Fruit fly (Drosophila melanogaster): ENCODE results near the gene Pdp1.

The Pdp1 gene

dm6 chr3L:7781353-7782050 is 85.7 kb downstream of the Pdp1 start (continued):
- TF ChIP-seq CG32767 (GFP tag; IDR thresholded peaks at IDR 0.05): no peak
- TF ChIP-seq ase (GFP tag; IDR thresholded peaks at IDR 0.05): no peak
- peak; percentile 32; the same call in 2 of the 3 replicates for TF ChIP-seq CG34224 (GFP tag; IDR thresholded peaks at IDR 0.05; ENCODE audit: partially characterized antibody)
- TF ChIP-seq CG31388 (GFP tag; optimal IDR thresholded peaks at IDR 0.05): no peak
- no peak for TF ChIP-seq Hr51 (GFP tag; optimal IDR thresholded peaks at IDR 0.05)
- TF ChIP-seq CG11247 (GFP tag; IDR thresholded peaks at IDR 0.05): no peak
- TF ChIP-seq gfzf (GFP tag; optimal IDR thresholded peaks at IDR 0.05): no peak
- no peak for TF ChIP-seq D (optimal IDR thresholded peaks at IDR 0.05)
- TF ChIP-seq D (GFP tag; optimal IDR thresholded peaks at IDR 0.05): no peak
- no peak for TF ChIP-seq dysf (GFP tag; IDR thresholded peaks at IDR 0.05)
- TF ChIP-seq lola (GFP tag; optimal IDR thresholded peaks at IDR 0.05): no peak
- TF ChIP-seq CG9437 (GFP tag; optimal IDR thresholded peaks at IDR 0.05): peak; percentile 92
- TF ChIP-seq CG6683 (GFP tag; optimal IDR thresholded peaks at IDR 0.05): no peak
- no peak for TF ChIP-seq Asciz (GFP tag; optimal IDR thresholded peaks at IDR 0.05)
- no peak for TF ChIP-seq CG15601 (tag; optimal IDR thresholded peaks at IDR 0.05)
- peak in 1 of 2 experiments; percentile 17 for TF ChIP-seq Hr78 (GFP tag; optimal IDR thresholded peaks at IDR 0.05)
- TF ChIP-seq CG18476 (GFP tag; optimal IDR thresholded peaks at IDR 0.05): no peak
- TF ChIP-seq shn (GFP tag; optimal IDR thresholded peaks at IDR 0.05): no peak
- peak; percentile 90; the same call in 3 of the 4 replicates for TF ChIP-seq chinmo (GFP tag; IDR thresholded peaks at IDR 0.05; ENCODE audit: partially characterized antibody)
- no peak for TF ChIP-seq lbe (GFP tag; optimal IDR thresholded peaks at IDR 0.05)
- TF ChIP-seq CG11093 (GFP tag; IDR thresholded peaks at IDR 0.05): no peak
- TF ChIP-seq CG14965 (GFP tag; optimal IDR thresholded peaks at IDR 0.05; ENCODE audit: borderline replicate concordance): no peak
- TF ChIP-seq CG10654 (GFP tag; optimal IDR thresholded peaks at IDR 0.05): no peak
- no peak for TF ChIP-seq CHES-1-like (GFP tag; optimal IDR thresholded peaks at IDR 0.05)
- peak; percentile 20; the same call in 1 of the 3 replicates for TF ChIP-seq Doc3 (GFP tag; IDR thresholded peaks at IDR 0.05; ENCODE audit: partially characterized antibody)
- no peak for TF ChIP-seq CG13296 (GFP tag; optimal IDR thresholded peaks at IDR 0.05)
- TF ChIP-seq CG11723 (GFP tag; optimal IDR thresholded peaks at IDR 0.05): no peak
- no peak for TF ChIP-seq bab2 (GFP tag; optimal IDR thresholded peaks at IDR 0.05)
- TF ChIP-seq Adf1 (GFP tag; IDR thresholded peaks at IDR 0.05): no peak
- TF ChIP-seq dmrt11E (tag; optimal IDR thresholded peaks at IDR 0.05): no peak
- TF ChIP-seq p53 (GFP tag; optimal IDR thresholded peaks at IDR 0.05): no peak
- TF ChIP-seq CG11504 (tag; optimal IDR thresholded peaks at IDR 0.05): peak; percentile 100
- TF ChIP-seq toy (GFP tag; IDR thresholded peaks at IDR 0.05): no peak
- TF ChIP-seq CG18619 (GFP tag; optimal IDR thresholded peaks at IDR 0.05): no peak
- no peak for TF ChIP-seq CG4404 (GFP tag; IDR thresholded peaks at IDR 0.05)
- no peak for TF ChIP-seq al (GFP tag; IDR thresholded peaks at IDR 0.05)
- TF ChIP-seq CG31224 (GFP tag; IDR thresholded peaks at IDR 0.05): no peak
- no peak for TF ChIP-seq Sox100B (GFP tag; optimal IDR thresholded peaks at IDR 0.05)

- TF ChIP-seq Hr78 (GFP tag; optimal IDR thresholded peaks at IDR 0.05) (peak in 1 of 2 experiments; percentile 28), z (GFP tag; IDR thresholded peaks at IDR 0.05) (peak; percentile 91), Doc3 (GFP tag; IDR thresholded peaks at IDR 0.05; ENCODE audit: partially characterized antibody) (no peak), chinmo (GFP tag; IDR thresholded peaks at IDR 0.05; ENCODE audit: partially characterized antibody) (0 out of 4 replicates have a peak, but pooled peaks have one; percentile 60), CG2116 (GFP tag; optimal IDR thresholded peaks at IDR 0.05) (no peak), CG7372 (GFP tag; IDR thresholded peaks at IDR 0.05) (peak; percentile 33; the same call in 1 of the 2 replicates), kay (GFP tag; optimal IDR thresholded peaks at IDR 0.05) (no peak), Trl (optimal IDR thresholded peaks at IDR 0.05) (peak in 1 of 2 experiments; percentile 9), Trl (GFP tag; optimal IDR thresholded peaks at IDR 0.05) (no peak), Pdp1 (GFP tag; optimal IDR thresholded peaks at IDR 0.05) (peak in 1 of 2 experiments; percentile 3)
Observed at dm6 chr3L:7775365-7775905, 91.7 kb downstream of the Pdp1 start, which contains the start of gene Clk. Gene Clk, minus strand, starts transcription at chr3L:7775603.
